Worm (Caenorhabditis elegans) whole organism, L2 larva: Measurements from ENCODE around the gene F27C8.2.

Source experiments
- gmeb-1 ChIP-seq: fragments of 150-350 bp; optimal IDR thresholded peaks from 2 replicates; lab custom pipeline; 2014; ENCODE audit warnings: missing biosample characterization, missing genetic modification characterization
- unc-39 ChIP-seq: fragments of 150-350 bp; optimal IDR thresholded peaks from 2 replicates; lab custom pipeline; 2014; ENCODE audit warnings: missing biosample characterization, missing genetic modification characterization
- ztf-4 ChIP-seq: fragments of 150-350 bp; optimal IDR thresholded peaks from 2 replicates; lab custom pipeline; 2014; ENCODE audit warnings: missing biosample characterization, missing genetic modification characterization

- TF ChIP-seq ztf-4 (tag; lab: Kevin White, UChicago), result no peak
- no peak for TF ChIP-seq unc-39
- TF ChIP-seq gmeb-1, result no peak
Observed at ce11 chrIV:9647789-9648361, 51.7 kb downstream of the F27C8.2 start, which contains the start of gene amph-1.
